Worm (Caenorhabditis elegans) whole organism, L2 larva: ENCODE data around the gene utx-1.
A peak's percentile ranks its signal among the peaks of the same experiment; 100 is the strongest.

Experiments
- C34F6.9 ChIP-seq: fragments of 150-350 bp; optimal IDR thresholded peaks from 2 replicates; lab custom pipeline; 2014; ENCODE audit warnings: missing biosample characterization, missing genetic modification characterization
- F13H6.1 ChIP-seq: sonication (generic microtip); optimal IDR thresholded peaks from 2 replicates; lab custom pipeline; 2016; ENCODE audit warnings: missing genetic modification characterization, missing compliant biosample characterization
- R02D3.7 ChIP-seq: fragments of 150-350 bp; optimal IDR thresholded peaks from 2 replicates; lab custom pipeline; 2014; ENCODE audit warnings: missing biosample characterization, missing genetic modification characterization
- ZK546.5 ChIP-seq: sonication (generic microtip); optimal IDR thresholded peaks from 2 replicates; lab custom pipeline; 2017; ENCODE audit warnings: missing biosample characterization, missing genetic modification characterization
- alr-1 ChIP-seq: fragments of 150-350 bp; optimal IDR thresholded peaks from 2 replicates; lab custom pipeline; 2014; ENCODE audit warnings: missing biosample characterization, missing genetic modification characterization
- aly-2 ChIP-seq: fragments of 150-350 bp; optimal IDR thresholded peaks from 2 replicates; lab custom pipeline; 2014; ENCODE audit warnings: missing biosample characterization, missing genetic modification characterization
- ama-1 ChIP-seq: fragments of 150-350 bp; optimal IDR thresholded peaks from 2 replicates; lab custom pipeline; 2018; ENCODE audit warnings: inconsistent platforms
- blmp-1 ChIP-seq: sonication (generic microtip); optimal IDR thresholded peaks from 2 replicates; lab custom pipeline; 2017; ENCODE audit warnings: missing genetic modification characterization, mild to moderate bottlenecking, missing compliant biosample characterization, antibody characterized with exemption, moderate library complexity; ENCODE audit not compliant: insufficient read depth
- ceh-16 ChIP-seq: fragments of 150-350 bp; optimal IDR thresholded peaks from 2 replicates; lab custom pipeline; 2014; ENCODE audit warnings: missing biosample characterization, missing genetic modification characterization
- ceh-82 ChIP-seq: fragments of 150-350 bp; optimal IDR thresholded peaks from 2 replicates; lab custom pipeline; 2014; ENCODE audit warnings: missing biosample characterization, missing genetic modification characterization
- crh-2 ChIP-seq: sonication (generic microtip); optimal IDR thresholded peaks from 2 replicates; lab custom pipeline; 2017; ENCODE audit warnings: missing biosample characterization, missing genetic modification characterization
- dmd-4 ChIP-seq: sonication (generic microtip); optimal IDR thresholded peaks from 2 replicates; lab custom pipeline; 2017; ENCODE audit warnings: missing biosample characterization, missing genetic modification characterization
- egl-27 ChIP-seq: sonication (generic microtip); optimal IDR thresholded peaks from 3 replicates; lab custom pipeline; 2017; ENCODE audit warnings: missing biosample characterization, missing genetic modification reagents, missing genetic modification characterization
- elt-3 ChIP-seq: sonication (generic microtip); optimal IDR thresholded peaks from 2 replicates; lab custom pipeline; 2017; ENCODE audit warnings: missing biosample characterization, missing genetic modification characterization
- fos-1 ChIP-seq: fragments of 150-350 bp; optimal IDR thresholded peaks from 2 replicates; lab custom pipeline; 2014; ENCODE audit warnings: missing biosample characterization, missing genetic modification characterization
- gmeb-1 ChIP-seq: fragments of 150-350 bp; optimal IDR thresholded peaks from 2 replicates; lab custom pipeline; 2014; ENCODE audit warnings: missing biosample characterization, missing genetic modification characterization
- lin-11 ChIP-seq: fragments of 150-350 bp; sonication (generic microtip); optimal IDR thresholded peaks from 2 replicates; lab custom pipeline; 2014; ENCODE audit warnings: missing biosample characterization, missing genetic modification characterization, inconsistent platforms, mixed read lengths
- lin-13 ChIP-seq: fragments of 150-350 bp; optimal IDR thresholded peaks from 2 replicates; lab custom pipeline; 2014; ENCODE audit warnings: missing biosample characterization, missing genetic modification reagents, missing genetic modification characterization
- lin-39 ChIP-seq: fragments of 150-350 bp; optimal IDR thresholded peaks from 2 replicates; lab custom pipeline; 2014; ENCODE audit warnings: missing biosample characterization, missing genetic modification reagents, missing genetic modification characterization
- lsy-2 ChIP-seq, 2 experiments: fragments of 150-350 bp in 1 of 2; sonication (generic microtip) in 1 of 2; optimal IDR thresholded peaks; 2 replicates each; lab custom pipeline; 2014 to 2017; ENCODE audit warnings: missing biosample characterization in 2 of 2, missing genetic modification characterization in 2 of 2
- mab-5 ChIP-seq: fragments of 150-350 bp; optimal IDR thresholded peaks from 2 replicates; lab custom pipeline; 2014; ENCODE audit warnings: missing biosample characterization, missing genetic modification characterization
- mbf-1 ChIP-seq: sonication (generic microtip); optimal IDR thresholded peaks from 2 replicates; lab custom pipeline; 2017; ENCODE audit warnings: missing biosample characterization, missing genetic modification characterization
- mdl-1 ChIP-seq, 2 experiments: fragments of 150-350 bp in 1 of 2; sonication (generic microtip) in 1 of 2; optimal IDR thresholded peaks; 2 replicates each; lab custom pipeline; 2017; ENCODE audit warnings: missing biosample characterization in 2 of 2, missing genetic modification characterization in 2 of 2
- nhr-10 ChIP-seq: sonication (generic microtip); optimal IDR thresholded peaks from 2 replicates; lab custom pipeline; 2017; ENCODE audit warnings: missing biosample characterization, missing genetic modification characterization
- nhr-11 ChIP-seq: fragments of 150-350 bp; optimal IDR thresholded peaks from 2 replicates; lab custom pipeline; 2014; ENCODE audit warnings: missing biosample characterization, missing genetic modification characterization
- nhr-12 ChIP-seq: fragments of 150-350 bp; optimal IDR thresholded peaks from 2 replicates; lab custom pipeline; 2014; ENCODE audit warnings: missing biosample characterization, missing genetic modification characterization
- nhr-129 ChIP-seq: fragments of 150-350 bp; optimal IDR thresholded peaks from 2 replicates; lab custom pipeline; 2014; ENCODE audit warnings: missing biosample characterization, missing genetic modification characterization
- nhr-21 ChIP-seq: fragments of 150-350 bp; optimal IDR thresholded peaks from 2 replicates; lab custom pipeline; 2014; ENCODE audit warnings: missing biosample characterization, missing genetic modification characterization
- nhr-23 ChIP-seq: fragments of 150-350 bp; optimal IDR thresholded peaks from 2 replicates; lab custom pipeline; 2014; ENCODE audit warnings: missing biosample characterization, missing genetic modification reagents, missing genetic modification characterization
- nhr-237 ChIP-seq: fragments of 150-350 bp; optimal IDR thresholded peaks from 2 replicates; lab custom pipeline; 2014; ENCODE audit warnings: missing biosample characterization, missing genetic modification characterization
- nhr-25 ChIP-seq: fragments of 150-350 bp; sonication (generic microtip); optimal IDR thresholded peaks from 3 replicates; lab custom pipeline; 2014; ENCODE audit warnings: missing biosample characterization, missing genetic modification characterization
- nhr-6 ChIP-seq: fragments of 150-350 bp; optimal IDR thresholded peaks from 2 replicates; lab custom pipeline; 2014; ENCODE audit warnings: missing biosample characterization, missing genetic modification characterization
- nhr-77 ChIP-seq: fragments of 150-350 bp; optimal IDR thresholded peaks from 2 replicates; lab custom pipeline; 2014; ENCODE audit warnings: missing biosample characterization, missing genetic modification characterization
- peb-1 ChIP-seq: fragments of 150-350 bp; optimal IDR thresholded peaks from 2 replicates; lab custom pipeline; 2014; ENCODE audit warnings: missing biosample characterization, missing genetic modification characterization
- sem-4 ChIP-seq: fragments of 150-350 bp; optimal IDR thresholded peaks from 2 replicates; lab custom pipeline; 2014; ENCODE audit warnings: missing biosample characterization, missing genetic modification reagents, missing genetic modification characterization
- skn-1 ChIP-seq: sonication (generic microtip); optimal IDR thresholded peaks from 2 replicates; lab custom pipeline; 2017; ENCODE audit warnings: missing biosample characterization, missing genetic modification characterization
- sma-3 ChIP-seq: sonication (generic microtip); optimal IDR thresholded peaks from 2 replicates; lab custom pipeline; 2016; ENCODE audit warnings: missing genetic modification reagents, missing genetic modification characterization, missing compliant biosample characterization
- sma-9 ChIP-seq, 2 experiments: fragments of 150-350 bp in 1 of 2; sonication (generic microtip) in 1 of 2; optimal IDR thresholded peaks; 2 replicates each; lab custom pipeline; 2014 to 2016; ENCODE audit warnings: missing genetic modification characterization in 2 of 2, mild to moderate bottlenecking in 1 of 2, missing biosample characterization in 1 of 2, missing compliant biosample characterization in 1 of 2, missing genetic modification reagents in 1 of 2, moderate library complexity in 1 of 2
- snpc-4 ChIP-seq: fragments of 150-350 bp; optimal IDR thresholded peaks from 2 replicates; lab custom pipeline; 2014; ENCODE audit warnings: missing biosample characterization, missing genetic modification characterization
- unc-39 ChIP-seq: fragments of 150-350 bp; optimal IDR thresholded peaks from 2 replicates; lab custom pipeline; 2014; ENCODE audit warnings: missing biosample characterization, missing genetic modification characterization
- unc-55 ChIP-seq: fragments of 150-350 bp; sonication (generic microtip); optimal IDR thresholded peaks from 3 replicates; lab custom pipeline; 2014; ENCODE audit warnings: missing biosample characterization, missing genetic modification reagents, missing genetic modification characterization
- unc-62 ChIP-seq: fragments of 150-350 bp; optimal IDR thresholded peaks from 2 replicates; lab custom pipeline; 2014; ENCODE audit warnings: missing biosample characterization, missing genetic modification reagents, missing genetic modification characterization
- zag-1 ChIP-seq: fragments of 150-350 bp; optimal IDR thresholded peaks from 2 replicates; lab custom pipeline; 2014; ENCODE audit warnings: missing biosample characterization, missing genetic modification characterization
- ztf-1 ChIP-seq: fragments of 200-800 bp; sonication (Bioruptor generic); conservative IDR thresholded peaks from 2 replicates; pipeline ENCODE4 v1.3.6; 2022; ENCODE audit warnings: missing genetic modification characterization, missing compliant biosample characterization

The utx-1 gene

ce11 chrX:8545971-8546442, 10.9 kb upstream of the utx-1 start, which contains the start of gene sdha-1 (continued):
- TF ChIP-seq blmp-1 (tag; lab: Kevin White, UChicago) (no peak), lin-13 (GFP tag; lab: Kevin White, UChicago) (peak; percentile 83), gmeb-1 (tag; lab: Kevin White, UChicago) (peak; percentile 82), mab-5 (tag; lab: Kevin White, UChicago) (peak; percentile 37), nhr-25 (tag; lab: Kevin White, UChicago) (peak; percentile 84), nhr-77 (tag; lab: Kevin White, UChicago) (no peak), fos-1 (tag; lab: Kevin White, UChicago) (peak; percentile 90), nhr-10 (tag; lab: Kevin White, UChicago) (peak; percentile 16), nhr-21 (tag; lab: Kevin White, UChicago) (peak; percentile 73), ama-1 (lab: Kevin White, UChicago) (no peak)

- TF ChIP-seq fos-1 (tag; lab: Kevin White, UChicago), result peak; percentile 34
- TF ChIP-seq peb-1, result no peak
- peak; percentile 52 for TF ChIP-seq crh-2
- peak; percentile 46 for TF ChIP-seq F13H6.1 (tag; lab: Kevin White, UChicago)
- TF ChIP-seq nhr-25 (tag; lab: Kevin White, UChicago), result no peak
- peak; percentile 24 for TF ChIP-seq sma-9 (GFP tag; optimal IDR thresholded peaks at IDR 0.05; lab: Kevin White, UChicago)
- no peak for TF ChIP-seq sma-9 (tag; optimal IDR thresholded peaks at IDR 0.05; lab: Kevin White, UChicago)
Observed at ce11 chrX:8549026-8549425, 7.9 kb upstream of the utx-1 start, which contains the start of gene D2021.4. D2021.4 (minus strand) TSS chrX:8549073.

ce11 chrX:8550099-8550498, 6.8 kb upstream of the utx-1 start:
- no peak for TF ChIP-seq nhr-12 (tag; lab: Kevin White, UChicago)
- TF ChIP-seq ZK546.5, result no peak
- TF ChIP-seq ceh-82, result no peak
- no peak for TF ChIP-seq unc-55 (GFP tag; lab: Kevin White, UChicago)
- peak; percentile 94 for TF ChIP-seq blmp-1 (tag; lab: Kevin White, UChicago)
- TF ChIP-seq aly-2 (tag; lab: Kevin White, UChicago), result no peak
- TF ChIP-seq nhr-129, result peak; percentile 72
- TF ChIP-seq mdl-1 (tag; optimal IDR thresholded peaks at IDR 0.05; lab: Kevin White, UChicago), result peak; percentile 49 to 88
- no peak for TF ChIP-seq elt-3 (tag; lab: Kevin White, UChicago)
- TF ChIP-seq skn-1, result no peak
- peak; percentile 66 for TF ChIP-seq nhr-21 (tag; lab: Kevin White, UChicago)
- TF ChIP-seq snpc-4 (tag; lab: Kevin White, UChicago), result no peak
- TF ChIP-seq sem-4 (tag; lab: Kevin White, UChicago), result peak; percentile 41
- no peak for TF ChIP-seq alr-1
- peak; percentile 40 for TF ChIP-seq egl-27 (tag; lab: Kevin White, UChicago)
- TF ChIP-seq lin-11, result no peak
- peak; percentile 77 for TF ChIP-seq ceh-16 (tag; lab: Kevin White, UChicago)
- TF ChIP-seq fos-1 (tag; lab: Kevin White, UChicago), result peak; percentile 66
- TF ChIP-seq lsy-2 (tag; optimal IDR thresholded peaks at IDR 0.05; lab: Kevin White, UChicago), result peak in 1 of 2 experiments; percentile 40
- peak; percentile 70 for TF ChIP-seq sma-3 (GFP tag; lab: Kevin White, UChicago)
- TF ChIP-seq C34F6.9 (tag; lab: Kevin White, UChicago), result peak; percentile 68
- TF ChIP-seq ztf-1 (GFP tag; lab: Robert Waterston, UW), result no peak
- no peak for TF ChIP-seq lin-39 (tag; lab: Kevin White, UChicago)
- TF ChIP-seq nhr-237 (tag; lab: Kevin White, UChicago), result no peak
- TF ChIP-seq F13H6.1 (tag; lab: Kevin White, UChicago), result peak; percentile 64
- TF ChIP-seq nhr-11 (tag; lab: Kevin White, UChicago), result no peak
- peak; percentile 82 for TF ChIP-seq sma-9 (GFP tag; optimal IDR thresholded peaks at IDR 0.05; lab: Kevin White, UChicago)
- TF ChIP-seq sma-9 (tag; optimal IDR thresholded peaks at IDR 0.05; lab: Kevin White, UChicago), result no peak
- TF ChIP-seq nhr-23 (tag; lab: Kevin White, UChicago), result no peak
- no peak for TF ChIP-seq mbf-1 (tag; lab: Kevin White, UChicago)
- TF ChIP-seq nhr-6, result peak; percentile 73
- TF ChIP-seq dmd-4 (tag; lab: Kevin White, UChicago), result no peak
- TF ChIP-seq peb-1, result no peak
- no peak for TF ChIP-seq R02D3.7 (tag; lab: Kevin White, UChicago)
- peak; percentile 47 for TF ChIP-seq gmeb-1 (tag; lab: Kevin White, UChicago)
- no peak for TF ChIP-seq mab-5 (tag; lab: Kevin White, UChicago)
- no peak for TF ChIP-seq unc-39 (tag; lab: Kevin White, UChicago)
- TF ChIP-seq unc-62 (GFP tag; lab: Kevin White, UChicago), result no peak
- peak; percentile 95 for TF ChIP-seq nhr-25 (tag; lab: Kevin White, UChicago)
- TF ChIP-seq crh-2, result peak; percentile 80
- TF ChIP-seq lin-13 (GFP tag; lab: Kevin White, UChicago), result peak; percentile 41
- no peak for TF ChIP-seq zag-1 (tag; lab: Kevin White, UChicago)
